Fruit fly (Drosophila melanogaster) whole organism, embryonic: ENCODE results near the gene wda.

Source experiments
- BEAF-32 ChIP-seq: fragments of 200-800 bp; sonication (Bioruptor generic); optimal IDR thresholded peaks from 3 replicates; lab custom pipeline; 2017; ENCODE audit warnings: missing biosample characterization, missing genetic modification characterization, mild to moderate bottlenecking, moderate library complexity, missing genetic modification reagents
- Bgb ChIP-seq: fragments of 200-800 bp; sonication (Bioruptor generic); IDR thresholded peaks from 2 replicates; pipeline ENCODE4 v1.3.6; 2022; ENCODE audit warnings: missing biosample characterization, missing genetic modification characterization; ENCODE audit not compliant: partially characterized antibody
- CG10431 ChIP-seq: fragments of 200-800 bp; sonication (Bioruptor generic); optimal IDR thresholded peaks from 3 replicates; lab custom pipeline; 2018; ENCODE audit warnings: missing biosample characterization, mild to moderate bottlenecking, missing genetic modification characterization
- CG10654 ChIP-seq: fragments of 200-800 bp; sonication (Bioruptor generic); optimal IDR thresholded peaks from 2 replicates; lab custom pipeline; 2016; ENCODE audit warnings: missing biosample characterization, missing genetic modification characterization
- CG11504 ChIP-seq: fragments of 200-800 bp; sonication (Bioruptor generic); optimal IDR thresholded peaks from 3 replicates; lab custom pipeline; 2019; ENCODE audit warnings: missing biosample characterization, mild to moderate bottlenecking, missing genetic modification characterization, moderate library complexity
- CG12744 ChIP-seq: fragments of 200-800 bp; sonication (Bioruptor generic); optimal IDR thresholded peaks from 2 replicates; lab custom pipeline; 2016; ENCODE audit warnings: missing biosample characterization, missing genetic modification characterization
- CG12769 ChIP-seq: fragments of 200-800 bp; sonication (Bioruptor generic); optimal IDR thresholded peaks from 2 replicates; lab custom pipeline; 2019; ENCODE audit warnings: missing biosample characterization, mild to moderate bottlenecking, missing genetic modification characterization, moderate library complexity
- CG12942 ChIP-seq: fragments of 200-800 bp; sonication (Bioruptor generic); optimal IDR thresholded peaks from 3 replicates; lab custom pipeline; 2016; ENCODE audit warnings: missing biosample characterization, missing genetic modification characterization
- CG13287 ChIP-seq: fragments of 200-800 bp; sonication (Bioruptor generic); IDR thresholded peaks from 2 replicates; pipeline ENCODE4 v1.3.6; 2022; ENCODE audit warnings: missing biosample characterization, missing genetic modification characterization; ENCODE audit not compliant: partially characterized antibody
- CG13775 ChIP-seq: fragments of 200-800 bp; sonication (Bioruptor generic); optimal IDR thresholded peaks from 3 replicates; lab custom pipeline; 2017; ENCODE audit warnings: missing biosample characterization, mild to moderate bottlenecking, missing genetic modification characterization
- CG14710 ChIP-seq: fragments of 200-800 bp; sonication (Bioruptor generic); optimal IDR thresholded peaks from 3 replicates; lab custom pipeline; 2019; ENCODE audit warnings: missing biosample characterization, mild to moderate bottlenecking, missing genetic modification characterization, moderate library complexity
- CG15073 ChIP-seq: fragments of 200-800 bp; sonication (Bioruptor generic); optimal IDR thresholded peaks from 2 replicates; lab custom pipeline; 2016; ENCODE audit warnings: missing biosample characterization, missing genetic modification characterization
- CG15514 ChIP-seq: fragments of 200-800 bp; sonication (Bioruptor generic); optimal IDR thresholded peaks from 3 replicates; lab custom pipeline; 2017; ENCODE audit warnings: missing biosample characterization, missing genetic modification characterization, mild to moderate bottlenecking, moderate library complexity, missing genetic modification reagents
- CG16813 ChIP-seq: fragments of 200-800 bp; sonication (Bioruptor generic); IDR thresholded peaks from 3 replicates; pipeline ENCODE4 v1.3.6; 2022; ENCODE audit warnings: missing biosample characterization, missing genetic modification characterization; ENCODE audit not compliant: partially characterized antibody
- CG17359 ChIP-seq: fragments of 200-800 bp; sonication (Bioruptor generic); optimal IDR thresholded peaks from 3 replicates; lab custom pipeline; 2018; ENCODE audit warnings: missing biosample characterization, mild to moderate bottlenecking, missing genetic modification characterization, moderate library complexity
- CG2712 ChIP-seq: fragments of 200-800 bp; optimal IDR thresholded peaks from 3 replicates; lab custom pipeline; 2019; ENCODE audit warnings: missing biosample characterization, mild to moderate bottlenecking, missing genetic modification characterization, moderate library complexity
- CG31365 ChIP-seq: fragments of 200-800 bp; sonication (Bioruptor generic); optimal IDR thresholded peaks from 2 replicates; lab custom pipeline; 2018; ENCODE audit warnings: missing biosample characterization, mild to moderate bottlenecking, missing genetic modification characterization
- CG33557 ChIP-seq: fragments of 200-800 bp; sonication (Bioruptor generic); optimal IDR thresholded peaks from 2 replicates; lab custom pipeline; 2019; ENCODE audit warnings: missing biosample characterization, mild to moderate bottlenecking, missing genetic modification characterization, moderate library complexity
- CG34376 ChIP-seq: fragments of 200-800 bp; sonication (Bioruptor generic); optimal IDR thresholded peaks from 2 replicates; lab custom pipeline; 2018; ENCODE audit warnings: missing biosample characterization, mild to moderate bottlenecking, missing genetic modification characterization
- CG5180 ChIP-seq: fragments of 200-800 bp; sonication (Bioruptor generic); optimal IDR thresholded peaks from 3 replicates; lab custom pipeline; 2017; ENCODE audit warnings: missing biosample characterization, missing genetic modification characterization, mild to moderate bottlenecking, moderate library complexity, missing genetic modification reagents
- CG6765 ChIP-seq: fragments of 200-800 bp; sonication (Bioruptor generic); optimal IDR thresholded peaks from 3 replicates; lab custom pipeline; 2017; ENCODE audit warnings: missing biosample characterization, mild to moderate bottlenecking, missing genetic modification characterization
- CG6791 ChIP-seq: fragments of 200-800 bp; sonication (Bioruptor generic); IDR thresholded peaks from 3 replicates; pipeline ENCODE4 v1.3.6; 2022; ENCODE audit warnings: missing biosample characterization, missing genetic modification characterization; ENCODE audit not compliant: partially characterized antibody
- CG9797 ChIP-seq: fragments of 200-800 bp; sonication (Bioruptor generic); optimal IDR thresholded peaks from 3 replicates; lab custom pipeline; 2018; ENCODE audit warnings: missing biosample characterization, mild to moderate bottlenecking, missing genetic modification characterization
- Dek ChIP-seq: fragments of 200-800 bp; sonication (Bioruptor generic); optimal IDR thresholded peaks from 3 replicates; lab custom pipeline; 2019; ENCODE audit warnings: missing biosample characterization, mild to moderate bottlenecking, missing genetic modification characterization, moderate library complexity
- E2f2 ChIP-seq: fragments of 200-800 bp; sonication (Bioruptor generic); IDR thresholded peaks from 2 replicates; pipeline ENCODE4 v1.3.6; 2022; ENCODE audit warnings: missing biosample characterization, missing genetic modification characterization
- Myb ChIP-seq: fragments of 200-800 bp; sonication (Bioruptor generic); optimal IDR thresholded peaks from 2 replicates; lab custom pipeline; 2016; ENCODE audit warnings: missing biosample characterization, missing genetic modification characterization
- Nf-YC ChIP-seq: fragments of 200-800 bp; optimal IDR thresholded peaks from 3 replicates; lab custom pipeline; 2019; ENCODE audit warnings: missing biosample characterization, mild to moderate bottlenecking, missing genetic modification characterization, moderate library complexity
- Stat92E ChIP-seq, 3 experiments: fragments of >200 bp in 2 of 3; fragments of 200-800 bp in 1 of 3; sonication (Bioruptor generic) in 1 of 3; optimal IDR thresholded peaks; 2 replicates each; lab custom pipeline; 2017 to 2019; ENCODE audit warnings: missing biosample characterization in 3 of 3, missing genetic modification characterization in 3 of 3, mild to moderate bottlenecking in 1 of 3, moderate library complexity in 1 of 3
- bowl ChIP-seq: fragments of 200-800 bp; sonication (Bioruptor generic); IDR thresholded peaks from 2 replicates; pipeline ENCODE4 v1.3.6; 2022; ENCODE audit warnings: missing biosample characterization, missing genetic modification characterization
- caup ChIP-seq: fragments of 200-800 bp; sonication (Bioruptor generic); optimal IDR thresholded peaks from 3 replicates; lab custom pipeline; 2017; ENCODE audit warnings: missing biosample characterization, mild to moderate bottlenecking, missing genetic modification characterization, moderate library complexity; ENCODE audit not compliant: severe bottlenecking
- ci ChIP-seq: fragments of 200-800 bp; sonication (Bioruptor generic); IDR thresholded peaks from 3 replicates; pipeline ENCODE4 v1.3.6; 2022; ENCODE audit warnings: missing biosample characterization, missing genetic modification characterization
- crol ChIP-seq: fragments of 200-800 bp; sonication (Bioruptor generic); IDR thresholded peaks from 2 replicates; pipeline ENCODE4 v1.3.6; 2022; ENCODE audit warnings: missing biosample characterization, missing genetic modification characterization
- cwo ChIP-seq: fragments of 200-800 bp; sonication (Bioruptor generic); optimal IDR thresholded peaks from 3 replicates; lab custom pipeline; 2017; ENCODE audit warnings: missing biosample characterization, missing genetic modification characterization, mild to moderate bottlenecking, moderate library complexity, missing genetic modification reagents
- dmrt11E ChIP-seq: fragments of 200-800 bp; sonication (Bioruptor generic); optimal IDR thresholded peaks from 3 replicates; lab custom pipeline; 2018; ENCODE audit warnings: missing biosample characterization, mild to moderate bottlenecking, missing genetic modification characterization, moderate library complexity
- exex ChIP-seq: fragments of 200-800 bp; sonication (Bioruptor generic); optimal IDR thresholded peaks from 4 replicates; lab custom pipeline; 2018; ENCODE audit warnings: missing biosample characterization, mild to moderate bottlenecking, missing genetic modification characterization, moderate library complexity
- ftz-f1 ChIP-seq: fragments of 200-800 bp; sonication (Bioruptor generic); optimal IDR thresholded peaks from 2 replicates; lab custom pipeline; 2016; ENCODE audit warnings: missing biosample characterization, missing genetic modification characterization
- grau ChIP-seq: fragments of 200-800 bp; optimal IDR thresholded peaks from 3 replicates; lab custom pipeline; 2019; ENCODE audit warnings: missing biosample characterization, mild to moderate bottlenecking, missing genetic modification characterization, moderate library complexity
- hkb ChIP-seq, 2 experiments: fragments of 200-800 bp in 1 of 2; fragments of >200 bp in 1 of 2; sonication (Bioruptor generic) in 1 of 2; IDR thresholded peaks in 1 of 2; optimal IDR thresholded peaks in 1 of 2; 2 replicates each; pipeline versions ENCODE4 v1.3.6 to Lab custom; 2017 to 2022; ENCODE audit warnings: missing biosample characterization in 1 of 2, missing genetic modification characterization in 1 of 2
- lab ChIP-seq: fragments of 200-800 bp; sonication (Bioruptor generic); optimal IDR thresholded peaks from 3 replicates; lab custom pipeline; 2017; ENCODE audit warnings: missing biosample characterization, missing genetic modification characterization, mild to moderate bottlenecking, moderate library complexity, missing genetic modification reagents
- lbe ChIP-seq: fragments of 200-800 bp; sonication (Bioruptor generic); optimal IDR thresholded peaks from 2 replicates; lab custom pipeline; 2016; ENCODE audit warnings: missing biosample characterization, mild to moderate bottlenecking, missing genetic modification characterization
- mirr ChIP-seq: fragments of 200-800 bp; sonication (Bioruptor generic); optimal IDR thresholded peaks from 3 replicates; lab custom pipeline; 2018; ENCODE audit warnings: missing biosample characterization, mild to moderate bottlenecking, missing genetic modification characterization
- nerfin-1 ChIP-seq: fragments of 200-800 bp; sonication (Bioruptor generic); optimal IDR thresholded peaks from 3 replicates; lab custom pipeline; 2019; ENCODE audit warnings: missing biosample characterization, mild to moderate bottlenecking, missing genetic modification characterization, moderate library complexity
- nmo ChIP-seq: fragments of 200-800 bp; sonication (Bioruptor generic); optimal IDR thresholded peaks from 2 replicates; lab custom pipeline; 2018; ENCODE audit warnings: missing biosample characterization, mild to moderate bottlenecking, missing genetic modification characterization, moderate library complexity
- scrt ChIP-seq: fragments of 200-800 bp; sonication (Bioruptor generic); optimal IDR thresholded peaks from 2 replicates; lab custom pipeline; 2018; ENCODE audit warnings: missing biosample characterization, mild to moderate bottlenecking, missing genetic modification characterization, moderate library complexity
- sd ChIP-seq: fragments of 200-800 bp; sonication (Bioruptor generic); optimal IDR thresholded peaks from 3 replicates; lab custom pipeline; 2018; ENCODE audit warnings: missing biosample characterization, mild to moderate bottlenecking, missing genetic modification characterization, moderate library complexity
- shn ChIP-seq: fragments of 200-800 bp; sonication (Bioruptor generic); optimal IDR thresholded peaks from 3 replicates; lab custom pipeline; 2016; ENCODE audit warnings: missing biosample characterization, missing genetic modification characterization

Gene wda

dm6 chr3R:23214603-23215433, 43.1 kb downstream of the wda start (continued):
- peak; percentile 51; the same call in 1 of the 3 replicates for TF ChIP-seq CG6791 (GFP tag; lab: Robert Waterston, UW)
- TF ChIP-seq dmrt11E (tag; lab: Kevin White, UChicago): no peak
- TF ChIP-seq lbe: peak; percentile 30
- TF ChIP-seq CG14710 (tag; lab: Kevin White, UChicago): peak; percentile 50
- no peak for TF ChIP-seq CG10654 (GFP tag; lab: Kevin White, UChicago)
- TF ChIP-seq CG11504 (tag; lab: Kevin White, UChicago): peak; percentile 14
- peak; percentile 64 for TF ChIP-seq CG15514 (GFP tag; lab: Kevin White, UChicago)
- TF ChIP-seq crol (GFP tag; lab: Robert Waterston, UW): no peak
- TF ChIP-seq scrt (GFP tag; lab: Kevin White, UChicago): peak; percentile 40
- peak; percentile 9 for TF ChIP-seq nmo (GFP tag; lab: Kevin White, UChicago)
- no peak for TF ChIP-seq Dek (tag; lab: Kevin White, UChicago)
- peak; percentile 57 for TF ChIP-seq CG13287
- peak; percentile 28 for TF ChIP-seq caup (GFP tag; lab: Kevin White, UChicago)
- no peak for TF ChIP-seq bowl (GFP tag; lab: Robert Waterston, UW)
- TF ChIP-seq Bgb (GFP tag; lab: Robert Waterston, UW): peak; percentile 48; the same call in 1 of the 2 replicates
- no peak for TF ChIP-seq CG12942 (GFP tag; lab: Kevin White, UChicago)
- TF ChIP-seq shn: no peak
- peak in 1 of 3 experiments; percentile 39 for TF ChIP-seq Stat92E (GFP tag; optimal IDR thresholded peaks at IDR 0.05; lab: Kevin White, UChicago)
- TF ChIP-seq CG17359: no peak
- no peak for TF ChIP-seq hkb (optimal IDR thresholded peaks at IDR 0.05; lab: Kevin White, UChicago)
- 0 out of 2 replicates have a peak, but pooled peaks have one; percentile 8 for TF ChIP-seq hkb (GFP tag; IDR thresholded peaks at IDR 0.05; lab: Robert Waterston, UW)
- peak; percentile 51 for TF ChIP-seq CG5180 (GFP tag; lab: Kevin White, UChicago)
- peak; percentile 20 for TF ChIP-seq CG9797 (GFP tag; lab: Kevin White, UChicago)
- peak; percentile 24 for TF ChIP-seq CG2712 (tag; lab: Kevin White, UChicago)
- no peak for TF ChIP-seq CG15073 (GFP tag; lab: Kevin White, UChicago)
- TF ChIP-seq E2f2: peak; percentile 96
- peak; percentile 34 for TF ChIP-seq lab
- TF ChIP-seq BEAF-32 (GFP tag; lab: Kevin White, UChicago): peak; percentile 35
- peak; percentile 12 for TF ChIP-seq Nf-YC (tag; lab: Kevin White, UChicago)
- TF ChIP-seq CG12744 (GFP tag; lab: Kevin White, UChicago): no peak
- TF ChIP-seq Myb (GFP tag; lab: Kevin White, UChicago): peak; percentile 91
- no peak for TF ChIP-seq CG33557 (GFP tag; lab: Kevin White, UChicago)
- TF ChIP-seq nerfin-1 (tag; lab: Kevin White, UChicago): peak; percentile 37
- TF ChIP-seq CG31365 (tag; lab: Kevin White, UChicago): peak; percentile 13
- no peak for TF ChIP-seq ci (GFP tag; lab: Robert Waterston, UW)
- TF ChIP-seq, all 482 proteins: peak for 101

- TF ChIP-seq CG15514 (GFP tag; lab: Kevin White, UChicago) (no peak), CG12769 (tag; lab: Kevin White, UChicago) (no peak), CG34376 (GFP tag; lab: Kevin White, UChicago) (peak; percentile 60), grau (no peak), ftz-f1 (GFP tag; lab: Kevin White, UChicago) (peak; percentile 24), lab (peak; percentile 24), CG16813 (GFP tag; lab: Robert Waterston, UW) (no peak), cwo (GFP tag; lab: Kevin White, UChicago) (peak; percentile 84), exex (tag; lab: Kevin White, UChicago) (peak; percentile 68), mirr (GFP tag; lab: Kevin White, UChicago) (peak; percentile 28), CG31365 (tag; lab: Kevin White, UChicago) (no peak), CG6765 (GFP tag; lab: Kevin White, UChicago) (no peak), sd (peak; percentile 37), CG13775 (GFP tag; lab: Kevin White, UChicago) (no peak), CG10431 (GFP tag; lab: Kevin White, UChicago) (no peak)
These were observed 45.1 kb downstream of the wda start for dm6 chr3R:23212764-23213163.
